Fruit fly (Drosophila melanogaster) whole organism, embryonic: ENCODE measurements around the gene CG1463.

ENCODE experiments used
- Asciz ChIP-seq: fragments of 200-800 bp; sonication (Bioruptor generic); optimal IDR thresholded peaks from 2 replicates; lab custom pipeline; 2017; ENCODE audit warnings: missing biosample characterization, mild to moderate bottlenecking, missing genetic modification characterization, missing genetic modification reagents
- Blimp-1 ChIP-seq: fragments of 200-800 bp; sonication (Bioruptor generic); optimal IDR thresholded peaks from 3 replicates; lab custom pipeline; 2018; ENCODE audit warnings: missing biosample characterization, missing genetic modification characterization, mild to moderate bottlenecking, moderate library complexity, missing genetic modification reagents
- C15 ChIP-seq: fragments of 200-800 bp; sonication (Bioruptor generic); IDR thresholded peaks from 3 replicates; pipeline ENCODE4 v1.3.6; 2022; ENCODE audit warnings: missing biosample characterization, missing genetic modification characterization
- CG10147 ChIP-seq: fragments of 200-800 bp; sonication (Bioruptor generic); optimal IDR thresholded peaks from 2 replicates; lab custom pipeline; 2019; ENCODE audit warnings: missing biosample characterization, mild to moderate bottlenecking, missing genetic modification characterization, moderate library complexity
- CG10267 ChIP-seq: fragments of 200-800 bp; sonication (Bioruptor generic); optimal IDR thresholded peaks from 2 replicates; lab custom pipeline; 2018; ENCODE audit warnings: missing biosample characterization, mild to moderate bottlenecking, missing genetic modification characterization, moderate library complexity
- CG11093 ChIP-seq: fragments of 200-800 bp; sonication (Bioruptor generic); IDR thresholded peaks from 3 replicates; pipeline ENCODE4 v1.3.6; 2022; ENCODE audit warnings: missing biosample characterization, missing genetic modification characterization
- CG11560 ChIP-seq: fragments of 200-800 bp; sonication (Bioruptor generic); IDR thresholded peaks from 3 replicates; pipeline ENCODE4 v1.3.6; 2022; ENCODE audit warnings: missing biosample characterization, missing genetic modification characterization
- CG11696 ChIP-seq: fragments of 200-800 bp; sonication (Bioruptor generic); IDR thresholded peaks from 2 replicates; pipeline ENCODE4 v1.3.6; 2022; ENCODE audit warnings: missing biosample characterization, missing genetic modification characterization
- CG11723 ChIP-seq: fragments of 200-800 bp; sonication (Bioruptor generic); optimal IDR thresholded peaks from 2 replicates; lab custom pipeline; 2017; ENCODE audit warnings: missing biosample characterization, mild to moderate bottlenecking, missing genetic modification characterization
- CG12219 ChIP-seq: fragments of 200-800 bp; sonication (Bioruptor generic); optimal IDR thresholded peaks from 3 replicates; lab custom pipeline; 2018; ENCODE audit warnings: missing biosample characterization, mild to moderate bottlenecking, missing genetic modification characterization
- CG13296 ChIP-seq: fragments of 200-800 bp; sonication (Bioruptor generic); optimal IDR thresholded peaks from 3 replicates; lab custom pipeline; 2018; ENCODE audit warnings: missing biosample characterization, mild to moderate bottlenecking, missing genetic modification characterization
- CG14050 ChIP-seq: fragments of 200-800 bp; sonication (Bioruptor generic); IDR thresholded peaks from 3 replicates; pipeline ENCODE4 v1.3.6; 2022; ENCODE audit warnings: missing biosample characterization, missing genetic modification characterization
- CG16863 ChIP-seq: fragments of 200-800 bp; sonication (Bioruptor generic); optimal IDR thresholded peaks from 3 replicates; lab custom pipeline; 2016; ENCODE audit warnings: missing biosample characterization, missing genetic modification characterization
- CG1792 ChIP-seq: fragments of 200-800 bp; sonication (Bioruptor generic); optimal IDR thresholded peaks from 2 replicates; lab custom pipeline; 2016; ENCODE audit warnings: missing biosample characterization, missing genetic modification characterization
- CG2129 ChIP-seq: fragments of 200-800 bp; sonication (Bioruptor generic); IDR thresholded peaks from 2 replicates; pipeline ENCODE4 v1.3.6; 2022; ENCODE audit warnings: missing biosample characterization, missing genetic modification characterization; ENCODE audit not compliant: partially characterized antibody
- CG34224 ChIP-seq: fragments of 200-800 bp; sonication (Bioruptor generic); IDR thresholded peaks from 3 replicates; pipeline ENCODE4 v1.3.6; 2022; ENCODE audit warnings: missing biosample characterization, missing genetic modification characterization; ENCODE audit not compliant: partially characterized antibody
- CG3726 ChIP-seq: fragments of 200-800 bp; sonication (Bioruptor generic); IDR thresholded peaks from 3 replicates; pipeline ENCODE4, ENCODE4 v1.3.6; 2022; ENCODE audit warnings: missing biosample characterization, missing genetic modification characterization
- CG3847 ChIP-seq: fragments of 200-800 bp; sonication (Bioruptor generic); IDR thresholded peaks from 2 replicates; pipeline ENCODE4 v1.3.6; 2022; ENCODE audit warnings: missing biosample characterization, missing genetic modification characterization
- CG43689 ChIP-seq: fragments of 200-800 bp; sonication (Bioruptor generic); IDR thresholded peaks from 2 replicates; pipeline ENCODE4 v1.3.6; 2022; ENCODE audit warnings: missing biosample characterization, missing genetic modification characterization
- CG4820 ChIP-seq: fragments of 200-800 bp; sonication (Bioruptor generic); optimal IDR thresholded peaks from 3 replicates; lab custom pipeline; 2016; ENCODE audit warnings: missing biosample characterization, missing genetic modification characterization
- CG4854 ChIP-seq: fragments of 200-800 bp; sonication (Bioruptor generic); optimal IDR thresholded peaks from 2 replicates; lab custom pipeline; 2016; ENCODE audit warnings: missing biosample characterization, missing genetic modification characterization, inconsistent platforms
- CG7928 ChIP-seq: fragments of 200-800 bp; sonication (Bioruptor generic); optimal IDR thresholded peaks from 2 replicates; lab custom pipeline; 2017; ENCODE audit warnings: missing biosample characterization, mild to moderate bottlenecking, missing genetic modification characterization
- CG8281 ChIP-seq: fragments of 200-800 bp; sonication (Bioruptor generic); optimal IDR thresholded peaks from 2 replicates; lab custom pipeline; 2018; ENCODE audit warnings: missing biosample characterization, mild to moderate bottlenecking, missing genetic modification characterization, moderate library complexity
- CG9437 ChIP-seq: fragments of 200-800 bp; sonication (Bioruptor generic); optimal IDR thresholded peaks from 2 replicates; lab custom pipeline; 2018; ENCODE audit warnings: missing biosample characterization, mild to moderate bottlenecking, missing genetic modification characterization
- CG9797 ChIP-seq: fragments of 200-800 bp; sonication (Bioruptor generic); optimal IDR thresholded peaks from 3 replicates; lab custom pipeline; 2018; ENCODE audit warnings: missing biosample characterization, mild to moderate bottlenecking, missing genetic modification characterization
- CHES-1-like ChIP-seq: fragments of 200-800 bp; sonication (Bioruptor generic); optimal IDR thresholded peaks from 2 replicates; lab custom pipeline; 2016; ENCODE audit warnings: missing biosample characterization, missing genetic modification characterization
- CkIIα-i1 ChIP-seq: fragments of 200-800 bp; sonication (Bioruptor generic); IDR thresholded peaks from 2 replicates; pipeline ENCODE4 v1.3.6; 2022; ENCODE audit warnings: missing biosample characterization, missing genetic modification characterization
- Dp ChIP-seq: fragments of 200-800 bp; sonication (Bioruptor generic); optimal IDR thresholded peaks from 2 replicates; lab custom pipeline; 2018; ENCODE audit warnings: missing biosample characterization, mild to moderate bottlenecking, missing genetic modification characterization, moderate library complexity
- E2f1 ChIP-seq: fragments of 200-800 bp; sonication (Bioruptor generic); IDR thresholded peaks from 2 replicates; pipeline ENCODE4 v1.3.6; 2022; ENCODE audit warnings: missing biosample characterization, missing genetic modification characterization
- Eip74EF ChIP-seq, 2 experiments: fragments of 200-800 bp in 1 of 2; fragments of >200 bp in 1 of 2; sonication (Bioruptor generic) in 1 of 2; optimal IDR thresholded peaks; 2 replicates each; lab custom pipeline; 2017 to 2019; ENCODE audit warnings: missing biosample characterization in 2 of 2, missing genetic modification characterization in 2 of 2, mild to moderate bottlenecking in 1 of 2, moderate library complexity in 1 of 2
- HLH4C ChIP-seq: fragments of 200-800 bp; sonication (Bioruptor generic); IDR thresholded peaks from 3 replicates; pipeline ENCODE4 v1.3.6; 2022; ENCODE audit warnings: missing biosample characterization, missing genetic modification characterization; ENCODE audit not compliant: partially characterized antibody
- Hr39 ChIP-seq: fragments of >200 bp; optimal IDR thresholded peaks from 2 replicates; lab custom pipeline; 2017
- Hsf ChIP-seq: fragments of 200-800 bp; sonication (Bioruptor generic); optimal IDR thresholded peaks from 3 replicates; lab custom pipeline; 2016; ENCODE audit warnings: missing biosample characterization, missing genetic modification characterization
- Kr ChIP-seq: fragments of 200-800 bp; sonication (Bioruptor generic); optimal IDR thresholded peaks from 2 replicates; lab custom pipeline; 2017; ENCODE audit warnings: missing biosample characterization, mild to moderate bottlenecking, missing genetic modification characterization
- MBD-R2 ChIP-seq: fragments of 200-800 bp; sonication (Bioruptor generic); IDR thresholded peaks from 2 replicates; pipeline ENCODE4 v1.3.6; 2022; ENCODE audit warnings: missing biosample characterization, missing genetic modification characterization
- Pdp1 ChIP-seq, 2 experiments: fragments of 200-800 bp; sonication (Bioruptor generic); optimal IDR thresholded peaks; 3 replicates each; lab custom pipeline; 2016; ENCODE audit warnings: missing biosample characterization in 2 of 2, missing genetic modification characterization in 2 of 2, mild to moderate bottlenecking in 1 of 2, moderate library complexity in 1 of 2
- Sry-δ ChIP-seq: fragments of 200-800 bp; sonication (Bioruptor generic); optimal IDR thresholded peaks from 2 replicates; lab custom pipeline; 2016; ENCODE audit warnings: missing biosample characterization, missing genetic modification characterization
- Xrp1 ChIP-seq: fragments of 200-800 bp; sonication (Bioruptor generic); IDR thresholded peaks from 2 replicates; pipeline ENCODE4 v1.3.6; 2022; ENCODE audit warnings: missing biosample characterization, missing genetic modification characterization
- ac ChIP-seq: fragments of 200-800 bp; sonication (Bioruptor generic); optimal IDR thresholded peaks from 3 replicates; lab custom pipeline; 2017; ENCODE audit warnings: missing biosample characterization, mild to moderate bottlenecking, missing genetic modification characterization
- ara ChIP-seq: fragments of 200-800 bp; sonication (Bioruptor generic); IDR thresholded peaks from 2 replicates; pipeline ENCODE4 v1.3.6; 2022; ENCODE audit warnings: missing biosample characterization, missing genetic modification characterization
- bowl ChIP-seq: fragments of 200-800 bp; sonication (Bioruptor generic); IDR thresholded peaks from 2 replicates; pipeline ENCODE4 v1.3.6; 2022; ENCODE audit warnings: missing biosample characterization, missing genetic modification characterization
- btn ChIP-seq: fragments of 200-800 bp; sonication (Bioruptor generic); optimal IDR thresholded peaks from 2 replicates; lab custom pipeline; 2016; ENCODE audit warnings: missing biosample characterization, missing genetic modification characterization
- cato ChIP-seq: fragments of 200-800 bp; sonication (Bioruptor generic); optimal IDR thresholded peaks from 2 replicates; lab custom pipeline; 2016; ENCODE audit warnings: missing biosample characterization, missing genetic modification characterization, borderline replicate concordance
- da ChIP-seq: fragments of 200-800 bp; sonication (Bioruptor generic); optimal IDR thresholded peaks from 2 replicates; lab custom pipeline; 2016; ENCODE audit warnings: missing biosample characterization, missing genetic modification characterization
- h ChIP-seq: fragments of >200 bp; optimal IDR thresholded peaks from 2 replicates; lab custom pipeline; 2017
- hb ChIP-seq: fragments of 200-800 bp; sonication (Bioruptor generic); IDR thresholded peaks from 3 replicates; pipeline ENCODE4 v1.3.6; 2022; ENCODE audit warnings: missing biosample characterization, missing genetic modification characterization; ENCODE audit not compliant: partially characterized antibody
- klu ChIP-seq: fragments of 200-800 bp; sonication (Bioruptor generic); IDR thresholded peaks from 2 replicates; pipeline ENCODE4 v1.3.6; 2022; ENCODE audit warnings: missing biosample characterization, missing genetic modification characterization
- lbe ChIP-seq: fragments of 200-800 bp; sonication (Bioruptor generic); optimal IDR thresholded peaks from 2 replicates; lab custom pipeline; 2016; ENCODE audit warnings: missing biosample characterization, mild to moderate bottlenecking, missing genetic modification characterization
- org-1 ChIP-seq: fragments of 200-800 bp; sonication (Bioruptor generic); optimal IDR thresholded peaks from 2 replicates; lab custom pipeline; 2017; ENCODE audit warnings: missing biosample characterization, missing genetic modification characterization
- scrt ChIP-seq: fragments of 200-800 bp; sonication (Bioruptor generic); optimal IDR thresholded peaks from 2 replicates; lab custom pipeline; 2018; ENCODE audit warnings: missing biosample characterization, mild to moderate bottlenecking, missing genetic modification characterization, moderate library complexity
- shn ChIP-seq: fragments of 200-800 bp; sonication (Bioruptor generic); optimal IDR thresholded peaks from 3 replicates; lab custom pipeline; 2016; ENCODE audit warnings: missing biosample characterization, missing genetic modification characterization

CG1463 gene

dm6 chrX:12575827-12576408, 35.5 kb downstream of the CG1463 start (continued):
- TF ChIP-seq shn (GFP tag; lab: Kevin White, UChicago) (no peak), lbe (GFP tag; lab: Kevin White, UChicago) (peak; percentile 64), da (GFP tag; lab: Kevin White, UChicago) (no peak), Asciz (GFP tag; lab: Kevin White, UChicago) (peak; percentile 69), Eip74EF (GFP tag; optimal IDR thresholded peaks at IDR 0.05; lab: Kevin White, UChicago) (no peak), CHES-1-like (GFP tag; lab: Kevin White, UChicago) (no peak), ac (GFP tag; lab: Kevin White, UChicago) (peak; percentile 38), CG3847 (no peak), C15 (GFP tag; lab: Robert Waterston, UW) (no peak), CG10147 (GFP tag; lab: Kevin White, UChicago) (no peak), scrt (GFP tag; lab: Kevin White, UChicago) (no peak), CG7928 (GFP tag; lab: Kevin White, UChicago) (no peak), CG4854 (GFP tag; lab: Kevin White, UChicago) (no peak), Blimp-1 (GFP tag; lab: Kevin White, UChicago) (peak; percentile 81), CG11093 (GFP tag; lab: Robert Waterston, UW) (no peak), h (lab: Kevin White, UChicago) (no peak), CG8281 (tag; lab: Kevin White, UChicago) (peak; percentile 7), CG14050 (GFP tag; lab: Robert Waterston, UW) (no peak), klu (GFP tag; lab: Robert Waterston, UW) (no peak), cato (peak; percentile 34), CG1792 (no peak), CG11723 (GFP tag; lab: Kevin White, UChicago) (peak; percentile 47), org-1 (peak; percentile 46), CG9797 (GFP tag; lab: Kevin White, UChicago) (no peak), Hsf (GFP tag; lab: Kevin White, UChicago) (peak; percentile 57), HLH4C (GFP tag; lab: Robert Waterston, UW) (no peak), CG4820 (GFP tag; lab: Kevin White, UChicago) (peak; percentile 60), CG9437 (GFP tag; lab: Kevin White, UChicago) (peak; percentile 55), CG12219 (GFP tag; lab: Kevin White, UChicago) (peak; percentile 54), CG16863 (GFP tag; lab: Kevin White, UChicago) (peak; percentile 59), CG3726 (GFP tag; lab: Robert Waterston, UW) (no peak), hb (GFP tag; lab: Robert Waterston, UW) (no peak), ara (GFP tag; lab: Robert Waterston, UW) (peak; percentile 32; the same call in 1 of the 2 replicates), Xrp1 (GFP tag; lab: Robert Waterston, UW) (peak; percentile 85), CkIIα-i1 (GFP tag; lab: Robert Waterston, UW) (no peak), CG11696 (GFP tag; lab: Robert Waterston, UW) (no peak), bowl (no peak), CG10267 (tag; lab: Kevin White, UChicago) (peak; percentile 68), CG13296 (GFP tag; lab: Kevin White, UChicago) (no peak), Sry-δ (no peak), btn (GFP tag; lab: Kevin White, UChicago) (no peak), E2f1 (GFP tag; lab: Robert Waterston, UW) (peak; percentile 44; the same call in 1 of the 2 replicates), Kr (peak; percentile 38), CG2129 (GFP tag; lab: Robert Waterston, UW) (no peak), Pdp1 (GFP tag; optimal IDR thresholded peaks at IDR 0.05; lab: Kevin White, UChicago) (peak; percentile 44 to 48), Hr39 (lab: Kevin White, UChicago) (no peak), CG43689 (GFP tag; lab: Robert Waterston, UW) (no peak), CG11560 (no peak), Dp (no peak), MBD-R2 (no peak), CG34224 (GFP tag; lab: Robert Waterston, UW) (no peak)
